Worm (Caenorhabditis elegans) whole organism, young adult: Measurements from ENCODE around the gene ifc-1.

Experiments used
- B0336.3 ChIP-seq: fragments of 200-800 bp; sonication (Bioruptor generic); IDR thresholded peaks from 2 replicates; pipeline ENCODE4 v1.3.6; 2022; ENCODE audit warnings: missing genetic modification characterization, missing compliant biosample characterization
- C06A6.2 ChIP-seq: fragments of 200-800 bp; sonication (Bioruptor generic); conservative IDR thresholded peaks from 2 replicates; pipeline ENCODE4 v1.3.6; 2022; ENCODE audit warnings: missing genetic modification characterization, missing compliant biosample characterization
- F37B4.10 ChIP-seq: fragments of 200-800 bp; sonication (Bioruptor generic); IDR thresholded peaks from 2 replicates; pipeline ENCODE4 v1.3.6; 2022; ENCODE audit warnings: missing genetic modification characterization, missing compliant biosample characterization
- F39B2.1 ChIP-seq: fragments of 200-800 bp; sonication (Bioruptor generic); IDR thresholded peaks from 2 replicates; pipeline ENCODE4 v1.3.6; 2022; ENCODE audit warnings: missing genetic modification reagents, missing genetic modification characterization, missing compliant biosample characterization
- F49E8.2 ChIP-seq: sonication (generic microtip); optimal IDR thresholded peaks from 3 replicates; lab custom pipeline; 2017; ENCODE audit warnings: missing genetic modification characterization, mild to moderate bottlenecking, missing compliant biosample characterization, antibody characterized with exemption, moderate library complexity; ENCODE audit not compliant: insufficient read depth
- F57C9.4 ChIP-seq: sonication (generic microtip); optimal IDR thresholded peaks from 2 replicates; lab custom pipeline; 2017; ENCODE audit warnings: mild to moderate bottlenecking, missing genetic modification characterization, missing compliant biosample characterization
- K11D2.4 ChIP-seq: fragments of 200-800 bp; sonication (Bioruptor generic); IDR thresholded peaks from 2 replicates; pipeline ENCODE4 v1.3.6; 2022; ENCODE audit warnings: missing genetic modification reagents, missing genetic modification characterization, missing compliant biosample characterization
- Y67H2A.10 ChIP-seq: fragments of 200-800 bp; sonication (Bioruptor generic); conservative IDR thresholded peaks from 2 replicates; pipeline ENCODE4 v1.3.6; 2022; ENCODE audit warnings: missing genetic modification reagents, missing genetic modification characterization, missing compliant biosample characterization
- Y79H2A.3 ChIP-seq: fragments of 200-800 bp; sonication (Bioruptor generic); conservative IDR thresholded peaks from 2 replicates; pipeline ENCODE4 v1.3.6; 2022; ENCODE audit warnings: missing genetic modification reagents, missing genetic modification characterization, missing compliant biosample characterization
- ama-1 ChIP-seq, 3 experiments: fragments of 150-350 bp in 1 of 3; sonication (generic microtip) in 2 of 3; optimal IDR thresholded peaks; 2 replicates each; lab custom pipeline; 2014 to 2018; ENCODE audit warnings: missing biosample characterization in 2 of 3, missing genetic modification characterization in 2 of 3, missing genetic modification reagents in 2 of 3
- aptf-3 ChIP-seq: fragments of 200-800 bp; sonication (Bioruptor generic); IDR thresholded peaks from 2 replicates; pipeline ENCODE4 v1.3.6; 2022; ENCODE audit warnings: missing genetic modification characterization, missing compliant biosample characterization
- bed-1 ChIP-seq: fragments of 200-800 bp; sonication (Bioruptor generic); IDR thresholded peaks from 2 replicates; pipeline ENCODE4 v1.3.6; 2022; ENCODE audit warnings: missing genetic modification reagents, missing genetic modification characterization, missing compliant biosample characterization
- ceh-100 ChIP-seq: fragments of 200-800 bp; sonication (Bioruptor generic); IDR thresholded peaks from 2 replicates; pipeline ENCODE4 v1.3.6; 2022; ENCODE audit warnings: missing genetic modification reagents, missing genetic modification characterization, missing compliant biosample characterization
- ceh-27 ChIP-seq: fragments of 200-800 bp; sonication (Bioruptor generic); optimal IDR thresholded peaks from 2 replicates; lab custom pipeline; 2018; ENCODE audit warnings: mild to moderate bottlenecking, missing genetic modification characterization, moderate library complexity, missing compliant biosample characterization
- ceh-58 ChIP-seq: fragments of 200-800 bp; sonication (Bioruptor generic); IDR thresholded peaks from 2 replicates; pipeline ENCODE4 v1.3.6; 2022; ENCODE audit warnings: missing genetic modification characterization, missing compliant biosample characterization
- dox-1 ChIP-seq: fragments of 200-800 bp; sonication (Bioruptor generic); IDR thresholded peaks from 2 replicates; pipeline ENCODE4 v1.3.6; 2022; ENCODE audit warnings: missing genetic modification reagents, missing genetic modification characterization, missing compliant biosample characterization
- dpff-1 ChIP-seq: sonication (generic microtip); optimal IDR thresholded peaks from 2 replicates; lab custom pipeline; 2017; ENCODE audit warnings: mild to moderate bottlenecking, missing genetic modification characterization, missing compliant biosample characterization
- dpl-1 ChIP-seq: fragments of 150-350 bp; optimal IDR thresholded peaks from 2 replicates; lab custom pipeline; 2014; ENCODE audit warnings: missing biosample characterization, missing genetic modification reagents, missing genetic modification characterization
- efl-1 ChIP-seq: fragments of 150-350 bp; optimal IDR thresholded peaks from 2 replicates; lab custom pipeline; 2014; ENCODE audit warnings: missing biosample characterization, missing genetic modification reagents, missing genetic modification characterization
- egl-18 ChIP-seq: fragments of 200-800 bp; sonication (Bioruptor generic); IDR thresholded peaks from 2 replicates; pipeline ENCODE4 v1.3.6; 2022; ENCODE audit warnings: missing genetic modification reagents, missing genetic modification characterization, missing compliant biosample characterization
- hrde-1 ChIP-seq: sonication (generic microtip); optimal IDR thresholded peaks from 2 replicates; lab custom pipeline; 2016; ENCODE audit warnings: missing genetic modification characterization, mild to moderate bottlenecking, missing compliant biosample characterization, moderate library complexity, missing genotype, missing genetic modification reagents, borderline replicate concordance
- hsf-1 ChIP-seq: fragments of 200-800 bp; sonication (Bioruptor generic); IDR thresholded peaks from 2 replicates; pipeline ENCODE4 v1.3.6; 2022; ENCODE audit warnings: missing genetic modification reagents, missing genetic modification characterization, missing compliant biosample characterization
- madf-6 ChIP-seq: fragments of 200-800 bp; sonication (Bioruptor generic); IDR thresholded peaks from 2 replicates; pipeline ENCODE4 v1.3.6; 2022; ENCODE audit warnings: missing genetic modification reagents, missing genetic modification characterization, missing compliant biosample characterization
- madf-8 ChIP-seq: fragments of 200-800 bp; sonication (Bioruptor generic); conservative IDR thresholded peaks from 2 replicates; pipeline ENCODE4 v1.3.6; 2022; ENCODE audit warnings: missing genetic modification reagents, missing genetic modification characterization, missing compliant biosample characterization
- mcd-1 ChIP-seq: fragments of 200-800 bp; sonication (Bioruptor generic); IDR thresholded peaks from 2 replicates; pipeline ENCODE4 v1.3.6; 2022; ENCODE audit warnings: missing genetic modification reagents, missing genetic modification characterization, missing compliant biosample characterization
- mel-28 ChIP-seq: sonication (generic microtip); optimal IDR thresholded peaks from 2 replicates; lab custom pipeline; 2016; ENCODE audit warnings: borderline replicate concordance, mild to moderate bottlenecking, missing genetic modification characterization, missing compliant biosample characterization
- nfya-1 ChIP-seq: sonication (generic microtip); optimal IDR thresholded peaks from 2 replicates; lab custom pipeline; 2017; ENCODE audit warnings: antibody characterized with exemption, missing compliant biosample characterization, missing genetic modification characterization, borderline replicate concordance; ENCODE audit not compliant: insufficient read depth
- pbrm-1 ChIP-seq: fragments of 200-800 bp; sonication (Bioruptor generic); IDR thresholded peaks from 2 replicates; pipeline ENCODE4 v1.3.6; 2022; ENCODE audit warnings: missing genetic modification reagents, missing genetic modification characterization, missing compliant biosample characterization
- repo-1 ChIP-seq: sonication (generic microtip); optimal IDR thresholded peaks from 2 replicates; lab custom pipeline; 2017; ENCODE audit warnings: mild to moderate bottlenecking, missing genetic modification characterization, missing compliant biosample characterization
- sea-2 ChIP-seq: fragments of 200-800 bp; sonication (Bioruptor generic); IDR thresholded peaks from 2 replicates; pipeline ENCODE4 v1.3.6; 2022; ENCODE audit warnings: missing genetic modification characterization, missing compliant biosample characterization
- snpc-1.3 ChIP-seq: sonication (generic microtip); optimal IDR thresholded peaks from 2 replicates; lab custom pipeline; 2017; ENCODE audit warnings: missing genetic modification characterization, mild to moderate bottlenecking, missing compliant biosample characterization, antibody characterized with exemption, moderate library complexity, missing genotype, missing genetic modification reagents; ENCODE audit not compliant: insufficient read depth
- tbp1 ChIP-seq: fragments of 200-800 bp; sonication (Bioruptor generic); optimal IDR thresholded peaks from 2 replicates; lab custom pipeline; 2018; ENCODE audit warnings: mild to moderate bottlenecking, missing genetic modification characterization, missing compliant biosample characterization
- unc-130 ChIP-seq: sonication (generic microtip); optimal IDR thresholded peaks from 2 replicates; lab custom pipeline; 2016; ENCODE audit warnings: missing genetic modification reagents, missing genetic modification characterization, missing compliant biosample characterization
- unc-62 ChIP-seq: fragments of 150-350 bp; optimal IDR thresholded peaks from 2 replicates; lab custom pipeline; 2014; ENCODE audit warnings: missing biosample characterization, missing genetic modification reagents, missing genetic modification characterization
- xnd-1 ChIP-seq: sonication (generic microtip); optimal IDR thresholded peaks from 2 replicates; lab custom pipeline; 2016; ENCODE audit warnings: missing genotype, missing genetic modification reagents, missing genetic modification characterization, missing compliant biosample characterization
- ztf-18 ChIP-seq: sonication (generic microtip); optimal IDR thresholded peaks from 2 replicates; lab custom pipeline; 2016; ENCODE audit warnings: missing genotype, mild to moderate bottlenecking, missing genetic modification characterization, missing compliant biosample characterization
- ztf-22 ChIP-seq: fragments of 200-800 bp; sonication (Bioruptor generic); optimal IDR thresholded peaks from 2 replicates; lab custom pipeline; 2018; ENCODE audit warnings: mild to moderate bottlenecking, missing genetic modification characterization, moderate library complexity, missing compliant biosample characterization

The ifc-1 gene

ce11 chrV:2857842-2858241 lies 23.4 kb upstream of the ifc-1 start, which contains the start of gene srj-55:
srj-55 (minus strand) TSS chrV:2857942.
- no peak for TF ChIP-seq F37B4.10 (GFP tag; lab: Robert Waterston, UW)
- no peak for TF ChIP-seq hsf-1 (GFP tag; lab: Robert Waterston, UW)
- no peak for TF ChIP-seq dpl-1 (GFP tag; lab: Kevin White, UChicago)
- no peak for TF ChIP-seq mcd-1 (GFP tag; lab: Robert Waterston, UW)
- no peak for TF ChIP-seq bed-1 (GFP tag; lab: Robert Waterston, UW)
- TF ChIP-seq dox-1 (GFP tag; lab: Robert Waterston, UW) = no peak
- no peak for TF ChIP-seq tbp1 (GFP tag; lab: Kevin White, UChicago)

- TF ChIP-seq mel-28 (no peak), Y67H2A.10 (no peak), F49E8.2 (tag; lab: Kevin White, UChicago) (no peak), ama-1 (optimal IDR thresholded peaks at IDR 0.05; lab: Kevin White, UChicago) (no peak), ama-1 (GFP tag; optimal IDR thresholded peaks at IDR 0.05; lab: Kevin White, UChicago) (no peak), madf-6 (no peak), C06A6.2 (GFP tag; lab: Robert Waterston, UW) (no peak), hrde-1 (no peak), sea-2 (GFP tag; lab: Robert Waterston, UW) (no peak), aptf-3 (GFP tag; lab: Robert Waterston, UW) (no peak)
These were observed 21.5 kb upstream of the ifc-1 start, which contains the start of gene srj-54 for ce11 chrV:2859738-2860137. srj-54 (minus strand) TSS chrV:2859838.

ce11 chrV:2861505-2861904 lies 19.7 kb upstream of the ifc-1 start, which contains the start of gene srh-270:
srh-270 (minus strand) TSS chrV:2861605.
- TF ChIP-seq madf-8 (GFP tag; lab: Robert Waterston, UW) = no peak
- TF ChIP-seq ceh-27 (GFP tag; lab: Kevin White, UChicago) = no peak
- TF ChIP-seq mcd-1 (GFP tag; lab: Robert Waterston, UW) = no peak
- no peak for TF ChIP-seq Y79H2A.3 (GFP tag; lab: Robert Waterston, UW)
- no peak for TF ChIP-seq ceh-58
- TF ChIP-seq unc-130 (GFP tag; lab: Kevin White, UChicago) = no peak
- TF ChIP-seq unc-62 = no peak
- TF ChIP-seq tbp1 (GFP tag; lab: Kevin White, UChicago) = no peak
- TF ChIP-seq ztf-18 (tag; lab: Kevin White, UChicago) = no peak
- no peak for TF ChIP-seq repo-1 (tag; lab: Kevin White, UChicago)
- no peak for TF ChIP-seq F39B2.1 (GFP tag; lab: Robert Waterston, UW)
- no peak for TF ChIP-seq snpc-1.3 (tag; lab: Kevin White, UChicago)
- no peak for TF ChIP-seq pbrm-1
- TF ChIP-seq F57C9.4 = no peak
- TF ChIP-seq K11D2.4 (GFP tag; lab: Robert Waterston, UW) = no peak
- TF ChIP-seq egl-18 (GFP tag; lab: Robert Waterston, UW) = no peak
- TF ChIP-seq efl-1 (GFP tag; lab: Kevin White, UChicago) = no peak

- no peak for TF ChIP-seq sea-2 (GFP tag; lab: Robert Waterston, UW)
- TF ChIP-seq xnd-1 (tag; lab: Kevin White, UChicago) = no peak
- TF ChIP-seq dpff-1 (tag; lab: Kevin White, UChicago) = no peak
- no peak for TF ChIP-seq B0336.3 (GFP tag; lab: Robert Waterston, UW)
- no peak for TF ChIP-seq nfya-1
- no peak for TF ChIP-seq ceh-100
- TF ChIP-seq ztf-22 = no peak
These were observed 18.2 kb upstream of the ifc-1 start, which contains the start of gene srh-272 for ce11 chrV:2863033-2863432. srh-272 (plus strand) TSS chrV:2863333.
